Worm (Caenorhabditis elegans): ENCODE measurements around the gene F26F12.4.

DNA sequence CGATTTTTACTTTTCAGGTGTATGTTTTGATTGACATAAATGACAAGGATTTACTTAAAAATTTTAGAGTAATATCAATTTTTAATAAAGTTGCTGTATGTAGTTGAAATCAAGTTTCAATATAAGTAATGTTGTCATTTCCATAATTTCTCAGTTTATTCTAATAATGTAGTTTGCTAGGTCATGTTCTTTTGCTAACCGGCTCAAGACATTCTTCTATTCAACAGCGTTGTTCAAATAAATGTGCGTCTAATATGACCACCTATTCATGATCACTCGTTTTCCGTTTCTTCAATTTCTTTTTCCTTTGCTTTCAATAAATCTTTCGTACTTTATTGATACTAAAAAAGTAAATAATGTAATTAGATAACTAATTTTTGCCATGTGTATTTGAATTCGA lies 10.9 kb upstream of the F26F12.4 start, which contains the start of gene C02G6.3:
- TF ChIP-seq nhr-11 (tag; optimal IDR thresholded peaks at IDR 0.05) (no peak), pag-3 (tag; optimal IDR thresholded peaks at IDR 0.05; ENCODE audit: borderline replicate concordance) (no peak), pax-1 (tag; optimal IDR thresholded peaks at IDR 0.05) (no peak)

Data from whole organism, late embryonic.